Fruit fly (Drosophila melanogaster): ENCODE measurements around the gene CG32100.

CG32100 gene

dm6 chr3L:12277054-12277879 lies 9.9 kb downstream of the CG32100 start, which contains the start of the genes Sms and INPP5E (continued):
- peak; percentile 43; the same call in 1 of the 2 replicates for TF ChIP-seq esg (GFP tag; conservative IDR thresholded peaks at IDR 0.05)
- TF ChIP-seq Atf3 (GFP tag; optimal IDR thresholded peaks at IDR 0.05): no peak
- TF ChIP-seq CG2120 (GFP tag; optimal IDR thresholded peaks at IDR 0.05): peak; percentile 74
- no peak for TF ChIP-seq ftz-f1 (GFP tag; optimal IDR thresholded peaks at IDR 0.05)
- TF ChIP-seq TFAM (GFP tag; optimal IDR thresholded peaks at IDR 0.05): no peak
- TF ChIP-seq sim (GFP tag; IDR thresholded peaks at IDR 0.05): no peak
- peak; percentile 50; the same call in 1 of the 2 replicates for TF ChIP-seq Xrp1 (GFP tag; IDR thresholded peaks at IDR 0.05)
- peak; percentile 32 for TF ChIP-seq tap (tag; optimal IDR thresholded peaks at IDR 0.05)
- TF ChIP-seq CG1647 (GFP tag; optimal IDR thresholded peaks at IDR 0.05): no peak
- TF ChIP-seq gro (GFP tag; optimal IDR thresholded peaks at IDR 0.05): no peak
- peak; percentile 17 for TF ChIP-seq caup (GFP tag; optimal IDR thresholded peaks at IDR 0.05; ENCODE audit: severe bottlenecking)
- peak; percentile 79 for TF ChIP-seq CG11456 (GFP tag; IDR thresholded peaks at IDR 0.05)
- no peak for TF ChIP-seq CG33213 (GFP tag; optimal IDR thresholded peaks at IDR 0.05)
- TF ChIP-seq CG33557 (GFP tag; optimal IDR thresholded peaks at IDR 0.05): peak; percentile 56
- TF ChIP-seq CG2199 (GFP tag; IDR thresholded peaks at IDR 0.05): no peak
- no peak for TF ChIP-seq CG3726 (GFP tag; IDR thresholded peaks at IDR 0.05)
- TF ChIP-seq hth (optimal IDR thresholded peaks at IDR 0.05): no peak
- TF ChIP-seq cad (GFP tag; optimal IDR thresholded peaks at IDR 0.05): no peak
- no peak for TF ChIP-seq schlank (tag; optimal IDR thresholded peaks at IDR 0.05)
- peak; percentile 83 for TF ChIP-seq CG14710 (tag; optimal IDR thresholded peaks at IDR 0.05)
- peak; percentile 40 for TF ChIP-seq Deaf1 (tag; optimal IDR thresholded peaks at IDR 0.05)
- no peak for TF ChIP-seq CG1024 (GFP tag; IDR thresholded peaks at IDR 0.05)
- TF ChIP-seq CG42726 (GFP tag; IDR thresholded peaks at IDR 0.05; ENCODE audit: partially characterized antibody): peak; percentile 83
- no peak for TF ChIP-seq CG6813 (GFP tag; optimal IDR thresholded peaks at IDR 0.05)
- peak; percentile 71 for TF ChIP-seq CG18262 (tag; optimal IDR thresholded peaks at IDR 0.05)
- no peak for TF ChIP-seq CG5953 (GFP tag; IDR thresholded peaks at IDR 0.05)
- no peak for TF ChIP-seq lbe (GFP tag; optimal IDR thresholded peaks at IDR 0.05)
- TF ChIP-seq CG12769 (tag; optimal IDR thresholded peaks at IDR 0.05): no peak
- TF ChIP-seq CG12744 (GFP tag; optimal IDR thresholded peaks at IDR 0.05): no peak
- TF ChIP-seq CG15073 (GFP tag; optimal IDR thresholded peaks at IDR 0.05): no peak
- peak; percentile 61 for TF ChIP-seq CG15269 (tag; optimal IDR thresholded peaks at IDR 0.05)
- peak; percentile 58 for TF ChIP-seq CG3281 (GFP tag; optimal IDR thresholded peaks at IDR 0.05)
- TF ChIP-seq CG11247 (GFP tag; IDR thresholded peaks at IDR 0.05): no peak; the same call in 1 of the 2 replicates
- no peak for TF ChIP-seq CG11560 (tag; IDR thresholded peaks at IDR 0.05)
- peak; percentile 97 for TF ChIP-seq crol (GFP tag; IDR thresholded peaks at IDR 0.05)
- TF ChIP-seq ttk (GFP tag; IDR thresholded peaks at IDR 0.05): no peak; the same call in 1 of the 2 replicates
- no peak for TF ChIP-seq zf30C (GFP tag; optimal IDR thresholded peaks at IDR 0.05)
- TF ChIP-seq CoRest (tag; optimal IDR thresholded peaks at IDR 0.05): peak; percentile 78
- no peak for TF ChIP-seq corto (GFP tag; optimal IDR thresholded peaks at IDR 0.05)
- TF ChIP-seq CG7987 (GFP tag; optimal IDR thresholded peaks at IDR 0.05): no peak
- TF ChIP-seq D19B (GFP tag; optimal IDR thresholded peaks at IDR 0.05): no peak
- peak; percentile 38; the same call in 1 of the 2 replicates for TF ChIP-seq CG2129 (GFP tag; IDR thresholded peaks at IDR 0.05; ENCODE audit: partially characterized antibody)
- TF ChIP-seq otp (GFP tag; IDR thresholded peaks at IDR 0.05): 0 out of 3 replicates have a peak, but pooled peaks have one; percentile 43
- TF ChIP-seq dm (GFP tag; optimal IDR thresholded peaks at IDR 0.05): no peak
- no peak for TF ChIP-seq CG2875 (GFP tag; optimal IDR thresholded peaks at IDR 0.05)
- peak; percentile 23 for TF ChIP-seq cato (GFP tag; optimal IDR thresholded peaks at IDR 0.05; ENCODE audit: borderline replicate concordance)
- no peak for TF ChIP-seq pfk (GFP tag; optimal IDR thresholded peaks at IDR 0.05)
- TF ChIP-seq sqz (GFP tag; optimal IDR thresholded peaks at IDR 0.05): no peak
- no peak for TF ChIP-seq CG10959 (GFP tag; IDR thresholded peaks at IDR 0.05)

Measured in whole organism, embryonic.